Worm (Caenorhabditis elegans): ENCODE measurements around the gene fip-4.

Gene fip-4

DNA sequence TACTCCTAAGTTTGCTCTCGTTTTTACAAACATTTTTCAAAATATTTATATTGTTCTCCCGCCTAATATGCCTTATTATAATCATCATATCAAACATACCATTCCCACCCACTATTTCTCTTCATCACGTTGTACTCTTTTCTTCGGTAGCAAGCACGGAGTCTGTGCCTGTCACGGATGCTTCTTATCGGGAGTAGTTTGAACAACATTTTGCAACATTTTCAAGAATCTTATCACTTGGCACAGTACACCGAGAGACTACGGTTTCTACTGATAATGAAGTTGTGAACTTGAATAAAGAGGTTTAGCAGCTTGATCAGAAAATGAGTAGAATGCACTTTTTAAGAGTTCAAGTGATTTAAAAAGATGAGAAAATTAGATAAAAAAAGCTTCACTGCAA is 37.2 kb upstream of the fip-4 start:
- TF ChIP-seq tab-1 (GFP tag; IDR thresholded peaks at IDR 0.05) (no peak), flt-1 (GFP tag; IDR thresholded peaks at IDR 0.05) (no peak), med-1 (GFP tag; optimal IDR thresholded peaks at IDR 0.05; ENCODE audit: insufficient read depth) (no peak), T22C8.4 (GFP tag; IDR thresholded peaks at IDR 0.05) (no peak), klf-2 (GFP tag; conservative IDR thresholded peaks at IDR 0.05) (no peak), ztf-29 (GFP tag; IDR thresholded peaks at IDR 0.05) (no peak), ref-1 (GFP tag; conservative IDR thresholded peaks at IDR 0.05) (no peak), ztf-23 (GFP tag; IDR thresholded peaks at IDR 0.05) (no peak), cog-1 (tag; optimal IDR thresholded peaks at IDR 0.05) (no peak)

ce11 chrV:8643093-8643492 is 32.0 kb upstream of the fip-4 start, which contains the start of gene asp-13:
Gene asp-13 (minus strand): TSS chrV:8643193.
- TF ChIP-seq tab-1 (GFP tag; IDR thresholded peaks at IDR 0.05) = no peak
- no peak for TF ChIP-seq ref-1 (GFP tag; conservative IDR thresholded peaks at IDR 0.05)
- no peak for TF ChIP-seq ztf-29 (GFP tag; IDR thresholded peaks at IDR 0.05)

DNA sequence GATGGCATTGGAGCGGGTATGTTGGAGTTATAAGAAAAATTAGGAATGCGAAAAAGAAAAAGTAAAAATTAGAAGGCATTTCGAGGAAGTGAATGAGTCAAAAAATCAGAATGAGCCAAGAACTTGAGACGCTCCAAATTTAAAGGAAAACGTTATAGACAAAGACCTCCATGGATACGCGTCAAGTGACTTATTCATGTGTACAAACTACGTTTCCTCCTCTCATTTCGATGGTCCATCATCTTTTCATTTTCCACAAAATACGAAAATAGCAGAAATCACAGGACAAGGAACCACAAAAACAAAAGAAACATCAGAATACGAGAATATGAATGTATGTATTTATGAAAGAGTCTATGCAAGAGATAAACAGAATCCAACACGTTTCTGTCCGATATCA is 30.2 kb upstream of the fip-4 start, which contains the start of gene F28A12.3:
TSS of gene F28A12.3 (minus strand) at position 101 of the 400 bp plus-strand sequence.
- TF ChIP-seq cog-1 (tag; optimal IDR thresholded peaks at IDR 0.05) (no peak), ref-1 (GFP tag; conservative IDR thresholded peaks at IDR 0.05) (no peak), med-1 (GFP tag; optimal IDR thresholded peaks at IDR 0.05; ENCODE audit: insufficient read depth) (no peak), ztf-29 (GFP tag; IDR thresholded peaks at IDR 0.05) (no peak), tab-1 (GFP tag; IDR thresholded peaks at IDR 0.05) (no peak), ztf-23 (GFP tag; IDR thresholded peaks at IDR 0.05) (no peak), klf-2 (GFP tag; conservative IDR thresholded peaks at IDR 0.05) (no peak)

DNA sequence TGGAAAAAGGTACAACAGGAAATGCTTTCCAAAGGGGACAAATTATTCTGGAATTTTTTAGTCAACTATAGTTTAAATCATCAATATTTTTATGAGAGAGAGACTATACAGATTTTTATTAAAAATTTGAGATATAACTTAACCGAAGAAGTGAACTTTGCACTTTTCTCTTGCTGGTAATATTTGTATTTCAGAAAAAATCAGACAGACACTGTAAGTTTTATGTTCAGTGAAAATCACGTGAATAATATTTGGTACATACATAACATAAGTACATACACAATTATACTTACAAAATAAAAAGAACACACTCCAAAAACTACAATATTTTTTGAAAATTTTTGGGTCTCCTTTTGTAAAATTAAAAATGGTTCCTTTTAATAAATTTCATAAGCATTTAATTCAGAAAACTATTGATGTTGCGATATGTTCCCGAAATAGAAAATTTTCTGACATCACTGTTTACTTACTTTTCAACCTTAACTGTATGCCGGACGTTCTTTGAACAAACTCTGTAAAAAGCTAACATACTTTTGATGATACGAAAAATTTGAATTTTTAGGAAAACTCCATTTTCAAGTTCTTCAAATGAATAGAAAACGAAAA is 26.7 kb upstream of the fip-4 start, which contains the start of the genes F28A12.10 and acd-4:
TSS of gene F28A12.10 (minus strand) at position 101 of the 606 bp plus-strand sequence.
TSS of gene acd-4 (plus strand) at position 556 of the 606 bp plus-strand sequence.
- TF ChIP-seq flt-1 (GFP tag; IDR thresholded peaks at IDR 0.05) (no peak), ztf-23 (GFP tag; IDR thresholded peaks at IDR 0.05) (no peak)

- TF ChIP-seq ztf-29 (GFP tag; IDR thresholded peaks at IDR 0.05) (no peak), flt-1 (GFP tag; IDR thresholded peaks at IDR 0.05) (no peak), cog-1 (tag; optimal IDR thresholded peaks at IDR 0.05) (no peak), med-1 (GFP tag; optimal IDR thresholded peaks at IDR 0.05; ENCODE audit: insufficient read depth) (no peak), ref-1 (GFP tag; conservative IDR thresholded peaks at IDR 0.05) (no peak), klf-2 (GFP tag; conservative IDR thresholded peaks at IDR 0.05) (no peak)
These were observed 25.8 kb upstream of the fip-4 start, which contains the start of gene grl-12 for ce11 chrV:8636907-8637306. Gene grl-12 (minus strand): TSS chrV:8637007.

ce11 chrV:8635575-8635974 is 24.5 kb upstream of the fip-4 start, which contains the start of gene oac-29:
Gene oac-29 (minus strand): TSS chrV:8635675.
- TF ChIP-seq ztf-23 (GFP tag; IDR thresholded peaks at IDR 0.05) (no peak), flt-1 (GFP tag; IDR thresholded peaks at IDR 0.05) (no peak), tab-1 (GFP tag; IDR thresholded peaks at IDR 0.05) (no peak), cog-1 (tag; optimal IDR thresholded peaks at IDR 0.05) (no peak), ztf-29 (GFP tag; IDR thresholded peaks at IDR 0.05) (no peak), med-1 (GFP tag; optimal IDR thresholded peaks at IDR 0.05; ENCODE audit: insufficient read depth) (no peak), T22C8.4 (GFP tag; IDR thresholded peaks at IDR 0.05) (no peak), ref-1 (GFP tag; conservative IDR thresholded peaks at IDR 0.05) (no peak), klf-2 (GFP tag; conservative IDR thresholded peaks at IDR 0.05) (no peak)

- TF ChIP-seq klf-2 (GFP tag; conservative IDR thresholded peaks at IDR 0.05) = no peak
- TF ChIP-seq flt-1 (GFP tag; IDR thresholded peaks at IDR 0.05) = no peak
- TF ChIP-seq med-1 (GFP tag; optimal IDR thresholded peaks at IDR 0.05; ENCODE audit: insufficient read depth) = no peak
- no peak for TF ChIP-seq ztf-23 (GFP tag; IDR thresholded peaks at IDR 0.05)
- TF ChIP-seq ref-1 (GFP tag; conservative IDR thresholded peaks at IDR 0.05) = no peak
- no peak for TF ChIP-seq ztf-29 (GFP tag; IDR thresholded peaks at IDR 0.05)
- no peak for TF ChIP-seq cog-1 (tag; optimal IDR thresholded peaks at IDR 0.05)
- TF ChIP-seq tab-1 (GFP tag; IDR thresholded peaks at IDR 0.05) = no peak
- no peak for TF ChIP-seq T22C8.4 (GFP tag; IDR thresholded peaks at IDR 0.05)
These were observed 21.7 kb upstream of the fip-4 start for ce11 chrV:8632788-8633187.

- TF ChIP-seq ztf-23 (GFP tag; IDR thresholded peaks at IDR 0.05) = peak; percentile 68; the same call in 1 of the 2 replicates
- TF ChIP-seq klf-2 (GFP tag; conservative IDR thresholded peaks at IDR 0.05) = peak; percentile 51; the same call in 1 of the 2 replicates
- no peak for TF ChIP-seq ref-1 (GFP tag; conservative IDR thresholded peaks at IDR 0.05)
- TF ChIP-seq cog-1 (tag; optimal IDR thresholded peaks at IDR 0.05) = peak; percentile 2
- TF ChIP-seq flt-1 (GFP tag; IDR thresholded peaks at IDR 0.05) = no peak
- no peak for TF ChIP-seq T22C8.4 (GFP tag; IDR thresholded peaks at IDR 0.05)
- no peak for TF ChIP-seq tab-1 (GFP tag; IDR thresholded peaks at IDR 0.05)
- peak; percentile 78 for TF ChIP-seq med-1 (GFP tag; optimal IDR thresholded peaks at IDR 0.05; ENCODE audit: insufficient read depth)
- TF ChIP-seq ztf-29 (GFP tag; IDR thresholded peaks at IDR 0.05) = peak; percentile 58; the same call in 1 of the 2 replicates
These were observed 20.3 kb upstream of the fip-4 start, which contains the start of gene atg-18 for ce11 chrV:8631277-8631765. Gene atg-18 (minus strand): TSS chrV:8631327.

ce11 chrV:8629029-8629428 is 18.0 kb upstream of the fip-4 start, which contains the start of gene F41E6.12:
Gene F41E6.12 (minus strand): TSS chrV:8629129.
- TF ChIP-seq klf-2 (GFP tag; conservative IDR thresholded peaks at IDR 0.05) = no peak
- TF ChIP-seq ztf-29 (GFP tag; IDR thresholded peaks at IDR 0.05) = no peak
- TF ChIP-seq med-1 (GFP tag; optimal IDR thresholded peaks at IDR 0.05; ENCODE audit: insufficient read depth) = no peak

DNA sequence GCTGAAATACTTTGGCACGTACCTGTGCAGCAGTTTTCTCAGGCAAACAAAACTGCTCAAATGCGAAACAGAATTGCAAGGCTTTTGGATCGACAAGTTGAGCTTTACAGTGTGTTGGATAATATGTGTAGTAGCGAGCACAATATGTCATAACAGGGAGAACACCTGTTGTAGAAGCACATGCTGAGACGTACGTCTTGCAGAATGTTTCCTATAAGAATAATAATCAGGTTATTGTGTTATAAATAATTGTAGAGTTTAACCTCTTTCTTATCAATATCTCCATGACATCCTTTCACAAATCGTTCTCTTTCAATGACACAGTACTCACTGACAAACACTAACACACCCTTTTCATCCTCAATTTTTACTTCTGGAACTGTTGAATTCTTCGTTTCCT is 16.5 kb upstream of the fip-4 start:
- TF ChIP-seq flt-1 (GFP tag; IDR thresholded peaks at IDR 0.05) (no peak), ztf-29 (GFP tag; IDR thresholded peaks at IDR 0.05) (no peak), med-1 (GFP tag; optimal IDR thresholded peaks at IDR 0.05; ENCODE audit: insufficient read depth) (no peak), tab-1 (GFP tag; IDR thresholded peaks at IDR 0.05) (no peak), cog-1 (tag; optimal IDR thresholded peaks at IDR 0.05) (no peak), ztf-23 (GFP tag; IDR thresholded peaks at IDR 0.05) (no peak), ref-1 (GFP tag; conservative IDR thresholded peaks at IDR 0.05) (no peak)
